Worm (Caenorhabditis elegans) whole organism, L1 larva: ENCODE measurements around the gene srj-5.

Source experiments
- aly-2 ChIP-seq: fragments of 150-350 bp; optimal IDR thresholded peaks from 2 replicates; lab custom pipeline; 2014; ENCODE audit warnings: missing biosample characterization, missing genetic modification characterization
- ceh-88 ChIP-seq: fragments of 200-800 bp; sonication (Bioruptor generic); IDR thresholded peaks from 2 replicates; pipeline ENCODE4 v1.3.6; 2022; ENCODE audit warnings: missing genetic modification characterization, missing compliant biosample characterization
- dsc-1 ChIP-seq: sonication (generic microtip); optimal IDR thresholded peaks from 2 replicates; lab custom pipeline; 2016; ENCODE audit warnings: mild to moderate bottlenecking, missing genetic modification characterization, missing compliant biosample characterization
- fkh-8 ChIP-seq: sonication (generic microtip); optimal IDR thresholded peaks from 2 replicates; lab custom pipeline; 2016; ENCODE audit warnings: mild to moderate bottlenecking, missing genetic modification characterization, missing compliant biosample characterization
- fos-1 ChIP-seq: fragments of 150-350 bp; optimal IDR thresholded peaks from 2 replicates; lab custom pipeline; 2014; ENCODE audit warnings: missing biosample characterization, missing genetic modification characterization
- lin-35 ChIP-seq, 2 experiments: fragments of 150-350 bp; optimal IDR thresholded peaks; 2 replicates each; lab custom pipeline; 2014; ENCODE audit warnings: missing biosample characterization in 2 of 2, missing genetic modification characterization in 2 of 2, missing genetic modification reagents in 2 of 2
- mdl-1 ChIP-seq, 2 experiments: fragments of 150-350 bp; optimal IDR thresholded peaks; 2 replicates each; lab custom pipeline; 2014 to 2017; ENCODE audit warnings: missing biosample characterization in 2 of 2, missing genetic modification characterization in 2 of 2, inconsistent platforms in 1 of 2
- nhr-19 ChIP-seq: fragments of 200-800 bp; sonication (Bioruptor generic); conservative IDR thresholded peaks from 2 replicates; pipeline ENCODE4 v1.3.6; 2022; ENCODE audit warnings: missing genetic modification characterization, missing compliant biosample characterization
- nhr-77 ChIP-seq: fragments of 150-350 bp; optimal IDR thresholded peaks from 2 replicates; lab custom pipeline; 2014; ENCODE audit warnings: missing biosample characterization, missing genetic modification characterization
- nhr-90 ChIP-seq: sonication (generic microtip); optimal IDR thresholded peaks from 2 replicates; lab custom pipeline; 2016; ENCODE audit warnings: mild to moderate bottlenecking, missing genetic modification characterization, missing compliant biosample characterization; ENCODE audit not compliant: poor library complexity
- skn-1 ChIP-seq: fragments of 150-350 bp; optimal IDR thresholded peaks from 2 replicates; lab custom pipeline; 2014; ENCODE audit warnings: missing biosample characterization, missing genetic modification characterization
- zag-1 ChIP-seq: fragments of 150-350 bp; optimal IDR thresholded peaks from 2 replicates; lab custom pipeline; 2014; ENCODE audit warnings: missing biosample characterization, missing genetic modification characterization
- zip-4 ChIP-seq: fragments of 200-800 bp; sonication (Bioruptor generic); optimal IDR thresholded peaks from 2 replicates; lab custom pipeline; 2018; ENCODE audit warnings: mild to moderate bottlenecking, missing genetic modification characterization, moderate library complexity, missing compliant biosample characterization
- ztf-4 ChIP-seq: fragments of 150-350 bp; optimal IDR thresholded peaks from 2 replicates; lab custom pipeline; 2014; ENCODE audit warnings: missing biosample characterization, missing genetic modification characterization

- TF ChIP-seq ztf-4: no peak
- TF ChIP-seq skn-1 (tag; lab: Kevin White, UChicago): no peak
- no peak for TF ChIP-seq zip-4 (GFP tag; lab: Kevin White, UChicago)
- TF ChIP-seq dsc-1 (tag; lab: Kevin White, UChicago): no peak
- no peak for TF ChIP-seq aly-2
- no peak for TF ChIP-seq lin-35 (GFP tag; optimal IDR thresholded peaks at IDR 0.05; lab: Kevin White, UChicago)
- TF ChIP-seq fos-1 (tag; lab: Kevin White, UChicago): no peak
- TF ChIP-seq nhr-19 (GFP tag; lab: Robert Waterston, UW): no peak
- no peak for TF ChIP-seq mdl-1 (tag; optimal IDR thresholded peaks at IDR 0.05; lab: Kevin White, UChicago)
- TF ChIP-seq fkh-8 (tag; lab: Kevin White, UChicago): no peak
- TF ChIP-seq zag-1: no peak
- no peak for TF ChIP-seq nhr-90 (tag; lab: Kevin White, UChicago)
- TF ChIP-seq nhr-77 (tag; lab: Kevin White, UChicago): no peak
- TF ChIP-seq ceh-88 (GFP tag; lab: Robert Waterston, UW): no peak
Observed at ce11 chrV:652940-653339, at the start of gene srj-5.
